Fruit fly (Drosophila melanogaster) whole organism, embryonic: Measurements from ENCODE around the gene Gr98c.

ENCODE experiments used
- Atf3 ChIP-seq: fragments of 200-800 bp; sonication (Bioruptor generic); optimal IDR thresholded peaks from 3 replicates; lab custom pipeline; 2016; ENCODE audit warnings: missing biosample characterization, missing genetic modification characterization
- Atf6 ChIP-seq: fragments of 200-800 bp; sonication (Bioruptor generic); IDR thresholded peaks from 2 replicates; pipeline ENCODE4 v1.3.6; 2022; ENCODE audit warnings: missing biosample characterization, missing genetic modification characterization
- B-H2 ChIP-seq: fragments of 200-800 bp; sonication (Bioruptor generic); optimal IDR thresholded peaks from 2 replicates; lab custom pipeline; 2018; ENCODE audit warnings: missing biosample characterization, mild to moderate bottlenecking, missing genetic modification characterization
- C15 ChIP-seq: fragments of 200-800 bp; sonication (Bioruptor generic); IDR thresholded peaks from 3 replicates; pipeline ENCODE4 v1.3.6; 2022; ENCODE audit warnings: missing biosample characterization, missing genetic modification characterization
- CG10147 ChIP-seq: fragments of 200-800 bp; sonication (Bioruptor generic); optimal IDR thresholded peaks from 2 replicates; lab custom pipeline; 2019; ENCODE audit warnings: missing biosample characterization, mild to moderate bottlenecking, missing genetic modification characterization, moderate library complexity
- CG10462 ChIP-seq: fragments of 200-800 bp; sonication (Bioruptor generic); optimal IDR thresholded peaks from 2 replicates; lab custom pipeline; 2016; ENCODE audit warnings: missing biosample characterization, missing genetic modification characterization
- CG10979 ChIP-seq: fragments of 200-800 bp; sonication (Bioruptor generic); optimal IDR thresholded peaks from 2 replicates; lab custom pipeline; 2018; ENCODE audit warnings: missing biosample characterization, mild to moderate bottlenecking, missing genetic modification characterization, moderate library complexity
- CG11093 ChIP-seq: fragments of 200-800 bp; sonication (Bioruptor generic); IDR thresholded peaks from 3 replicates; pipeline ENCODE4 v1.3.6; 2022; ENCODE audit warnings: missing biosample characterization, missing genetic modification characterization
- CG11247 ChIP-seq: fragments of 200-800 bp; sonication (Bioruptor generic); IDR thresholded peaks from 2 replicates; pipeline ENCODE4 v1.3.6; 2022; ENCODE audit warnings: missing biosample characterization, missing genetic modification characterization
- CG13894 ChIP-seq: fragments of 200-800 bp; sonication (Bioruptor generic); optimal IDR thresholded peaks from 3 replicates; lab custom pipeline; 2018; ENCODE audit warnings: missing biosample characterization, mild to moderate bottlenecking, missing genetic modification characterization, moderate library complexity
- CG17361 ChIP-seq: fragments of 200-800 bp; sonication (Bioruptor generic); IDR thresholded peaks from 3 replicates; pipeline ENCODE4 v1.3.6; 2022; ENCODE audit warnings: missing biosample characterization, missing genetic modification characterization
- CG18619 ChIP-seq: fragments of 200-800 bp; sonication (Bioruptor generic); optimal IDR thresholded peaks from 3 replicates; lab custom pipeline; 2017; ENCODE audit warnings: missing biosample characterization, mild to moderate bottlenecking, missing genetic modification characterization
- CG2678 ChIP-seq: fragments of 200-800 bp; sonication (Bioruptor generic); optimal IDR thresholded peaks from 3 replicates; lab custom pipeline; 2019; ENCODE audit warnings: missing biosample characterization, mild to moderate bottlenecking, missing genetic modification characterization, moderate library complexity
- CG30020 ChIP-seq: fragments of 200-800 bp; optimal IDR thresholded peaks from 2 replicates; lab custom pipeline; 2019; ENCODE audit warnings: missing biosample characterization, mild to moderate bottlenecking, missing genetic modification characterization, moderate library complexity
- CG3995 ChIP-seq: fragments of 200-800 bp; sonication (Bioruptor generic); optimal IDR thresholded peaks from 3 replicates; lab custom pipeline; 2016; ENCODE audit warnings: missing biosample characterization, missing genetic modification characterization
- CG4730 ChIP-seq: fragments of 200-800 bp; sonication (Bioruptor generic); IDR thresholded peaks from 2 replicates; pipeline ENCODE4 v1.3.6; 2022; ENCODE audit warnings: missing biosample characterization, missing genetic modification characterization
- CG5180 ChIP-seq: fragments of 200-800 bp; sonication (Bioruptor generic); optimal IDR thresholded peaks from 3 replicates; lab custom pipeline; 2017; ENCODE audit warnings: missing biosample characterization, missing genetic modification characterization, mild to moderate bottlenecking, moderate library complexity, missing genetic modification reagents
- CG7357 ChIP-seq: fragments of 200-800 bp; sonication (Bioruptor generic); IDR thresholded peaks from 3 replicates; pipeline ENCODE4 v1.3.6; 2022; ENCODE audit warnings: missing biosample characterization, missing genetic modification characterization
- CG8290 ChIP-seq, 3 experiments: fragments of 200-800 bp; sonication (Bioruptor generic); optimal IDR thresholded peaks; 2 replicates each; lab custom pipeline; 2016 to 2019; ENCODE audit warnings: missing biosample characterization in 3 of 3, missing genetic modification characterization in 3 of 3, mild to moderate bottlenecking in 2 of 3, moderate library complexity in 1 of 3
- CG8359 ChIP-seq: fragments of 200-800 bp; sonication (Bioruptor generic); optimal IDR thresholded peaks from 2 replicates; lab custom pipeline; 2017; ENCODE audit warnings: missing biosample characterization, mild to moderate bottlenecking, missing genetic modification characterization, borderline replicate concordance
- CkIIα-i1 ChIP-seq: fragments of 200-800 bp; sonication (Bioruptor generic); IDR thresholded peaks from 2 replicates; pipeline ENCODE4 v1.3.6; 2022; ENCODE audit warnings: missing biosample characterization, missing genetic modification characterization
- Dfd ChIP-seq, 2 experiments: fragments of >200 bp; optimal IDR thresholded peaks; 2 replicates each; lab custom pipeline; 2017; ENCODE audit warnings: missing biosample characterization in 2 of 2, missing genetic modification characterization in 2 of 2
- Doc3 ChIP-seq: fragments of 200-800 bp; sonication (Bioruptor generic); IDR thresholded peaks from 3 replicates; pipeline ENCODE4 v1.3.6; 2022; ENCODE audit warnings: missing biosample characterization, missing genetic modification characterization; ENCODE audit not compliant: partially characterized antibody
- Lpt ChIP-seq: fragments of >200 bp; optimal IDR thresholded peaks from 2 replicates; lab custom pipeline; 2018; ENCODE audit warnings: missing biosample characterization, missing genetic modification characterization
- Mad ChIP-seq: fragments of 200-800 bp; sonication (Bioruptor generic); optimal IDR thresholded peaks from 2 replicates; lab custom pipeline; 2016; ENCODE audit warnings: missing biosample characterization, missing genetic modification characterization
- Meics ChIP-seq: fragments of 200-800 bp; sonication (Bioruptor generic); optimal IDR thresholded peaks from 2 replicates; lab custom pipeline; 2017; ENCODE audit warnings: missing biosample characterization, mild to moderate bottlenecking, missing genetic modification characterization
- Mrtf ChIP-seq: fragments of 200-800 bp; sonication (Bioruptor generic); IDR thresholded peaks from 3 replicates; pipeline ENCODE4 v1.3.6; 2022; ENCODE audit warnings: missing biosample characterization, missing genetic modification characterization
- NK7.1 ChIP-seq: fragments of 200-800 bp; sonication (Bioruptor generic); optimal IDR thresholded peaks from 3 replicates; lab custom pipeline; 2016; ENCODE audit warnings: missing biosample characterization, missing genetic modification characterization
- Nf-YC ChIP-seq: fragments of 200-800 bp; optimal IDR thresholded peaks from 3 replicates; lab custom pipeline; 2019; ENCODE audit warnings: missing biosample characterization, mild to moderate bottlenecking, missing genetic modification characterization, moderate library complexity
- Rfx ChIP-seq: fragments of 200-800 bp; sonication (Bioruptor generic); IDR thresholded peaks from 2 replicates; pipeline ENCODE4 v1.3.6; 2022; ENCODE audit warnings: missing biosample characterization, missing genetic modification characterization
- Sin3A ChIP-seq: fragments of >200 bp; optimal IDR thresholded peaks from 2 replicates; lab custom pipeline; 2018
- Ssrp ChIP-seq: fragments of 200-800 bp; sonication (Bioruptor generic); optimal IDR thresholded peaks from 2 replicates; lab custom pipeline; 2018; ENCODE audit warnings: missing biosample characterization, mild to moderate bottlenecking, missing genetic modification characterization, moderate library complexity
- Vsx1 ChIP-seq: fragments of 200-800 bp; sonication (Bioruptor generic); optimal IDR thresholded peaks from 2 replicates; lab custom pipeline; 2017; ENCODE audit warnings: missing biosample characterization, mild to moderate bottlenecking, missing genetic modification characterization, missing genetic modification reagents
- ash1 ChIP-seq: fragments of 200-800 bp; sonication (Bioruptor generic); optimal IDR thresholded peaks from 2 replicates; lab custom pipeline; 2018; ENCODE audit warnings: missing biosample characterization, mild to moderate bottlenecking, missing genetic modification characterization
- bab2 ChIP-seq: fragments of 200-800 bp; sonication (Bioruptor generic); optimal IDR thresholded peaks from 2 replicates; lab custom pipeline; 2016; ENCODE audit warnings: missing biosample characterization, missing genetic modification characterization
- chif ChIP-seq, 2 experiments: fragments of 200-800 bp; sonication (Bioruptor generic); optimal IDR thresholded peaks; 3 replicates each; lab custom pipeline; 2016; ENCODE audit warnings: missing biosample characterization in 2 of 2, missing genetic modification characterization in 2 of 2
- chm ChIP-seq: fragments of 200-800 bp; sonication (Bioruptor generic); IDR thresholded peaks from 2 replicates; pipeline ENCODE4 v1.3.6; 2022; ENCODE audit warnings: missing biosample characterization, missing genetic modification characterization
- crol ChIP-seq: fragments of 200-800 bp; sonication (Bioruptor generic); IDR thresholded peaks from 2 replicates; pipeline ENCODE4 v1.3.6; 2022; ENCODE audit warnings: missing biosample characterization, missing genetic modification characterization
- emc ChIP-seq: fragments of 200-800 bp; sonication (Bioruptor generic); optimal IDR thresholded peaks from 2 replicates; lab custom pipeline; 2016; ENCODE audit warnings: missing biosample characterization, missing genetic modification characterization
- fd3F ChIP-seq: fragments of 200-800 bp; sonication (Bioruptor generic); optimal IDR thresholded peaks from 2 replicates; lab custom pipeline; 2018; ENCODE audit warnings: missing biosample characterization, mild to moderate bottlenecking, missing genetic modification characterization, moderate library complexity
- gcm ChIP-seq: fragments of 200-800 bp; sonication (Bioruptor generic); optimal IDR thresholded peaks from 2 replicates; lab custom pipeline; 2019; ENCODE audit warnings: missing biosample characterization, mild to moderate bottlenecking, missing genetic modification characterization, moderate library complexity
- hb ChIP-seq: fragments of 200-800 bp; sonication (Bioruptor generic); IDR thresholded peaks from 3 replicates; pipeline ENCODE4 v1.3.6; 2022; ENCODE audit warnings: missing biosample characterization, missing genetic modification characterization; ENCODE audit not compliant: partially characterized antibody
- lola ChIP-seq, 3 experiments: fragments of >200 bp in 2 of 3; fragments of 200-800 bp in 1 of 3; sonication (Bioruptor generic) in 1 of 3; optimal IDR thresholded peaks; 2 replicates each; lab custom pipeline; 2017 to 2019; ENCODE audit warnings: missing biosample characterization in 3 of 3, missing genetic modification characterization in 3 of 3, mild to moderate bottlenecking in 1 of 3, moderate library complexity in 1 of 3
- mam ChIP-seq: fragments of 200-800 bp; sonication (Bioruptor generic); optimal IDR thresholded peaks from 3 replicates; lab custom pipeline; 2016; ENCODE audit warnings: missing biosample characterization, missing genetic modification characterization
- mirr ChIP-seq: fragments of 200-800 bp; sonication (Bioruptor generic); optimal IDR thresholded peaks from 3 replicates; lab custom pipeline; 2018; ENCODE audit warnings: missing biosample characterization, mild to moderate bottlenecking, missing genetic modification characterization
- nom ChIP-seq: fragments of 200-800 bp; sonication (Bioruptor generic); optimal IDR thresholded peaks from 2 replicates; lab custom pipeline; 2017; ENCODE audit warnings: missing biosample characterization, missing genetic modification characterization, mild to moderate bottlenecking, moderate library complexity, missing genetic modification reagents
- onecut ChIP-seq: fragments of 200-800 bp; sonication (Bioruptor generic); IDR thresholded peaks from 2 replicates; pipeline ENCODE4 v1.3.6; 2022; ENCODE audit warnings: missing biosample characterization, missing genetic modification characterization
- schlank ChIP-seq: fragments of 200-800 bp; sonication (Bioruptor generic); optimal IDR thresholded peaks from 2 replicates; lab custom pipeline; 2018; ENCODE audit warnings: missing biosample characterization, mild to moderate bottlenecking, missing genetic modification characterization
- sima ChIP-seq: fragments of 200-800 bp; sonication (Bioruptor generic); optimal IDR thresholded peaks from 2 replicates; lab custom pipeline; 2016; ENCODE audit warnings: missing biosample characterization, missing genetic modification characterization
- usp ChIP-seq: fragments of >200 bp; optimal IDR thresholded peaks from 2 replicates; lab custom pipeline; 2017; ENCODE audit warnings: missing biosample characterization, missing genetic modification characterization
- yki ChIP-seq: fragments of >200 bp; optimal IDR thresholded peaks from 3 replicates; lab custom pipeline; 2018

Gene Gr98c

dm6 chr3R:27580274-27581011 lies 36.2 kb downstream of the Gr98c start (continued):
- TF ChIP-seq CG10462 (GFP tag; lab: Kevin White, UChicago) (no peak), CG18619 (GFP tag; lab: Kevin White, UChicago) (no peak), emc (no peak), CG3995 (GFP tag; lab: Kevin White, UChicago) (no peak), Lpt (GFP tag; lab: Kevin White, UChicago) (no peak), yki (lab: Kevin White, UChicago) (peak; percentile 42), CG8359 (GFP tag; lab: Kevin White, UChicago) (no peak), chif (GFP tag; optimal IDR thresholded peaks at IDR 0.05; lab: Kevin White, UChicago) (no peak), Vsx1 (GFP tag; lab: Kevin White, UChicago) (no peak), Mad (GFP tag; lab: Kevin White, UChicago) (no peak), CG13894 (tag; lab: Kevin White, UChicago) (no peak), Ssrp (tag; lab: Kevin White, UChicago) (no peak), CG2678 (tag; lab: Kevin White, UChicago) (no peak), C15 (no peak), crol (GFP tag; lab: Robert Waterston, UW) (peak; percentile 89), CG11093 (no peak), Atf3 (GFP tag; lab: Kevin White, UChicago) (no peak), CG10979 (tag; lab: Kevin White, UChicago) (no peak), Mrtf (no peak), usp (no peak), fd3F (GFP tag; lab: Kevin White, UChicago) (no peak), gcm (GFP tag; lab: Kevin White, UChicago) (no peak), lola (GFP tag; optimal IDR thresholded peaks at IDR 0.05; lab: Kevin White, UChicago) (no peak), Atf6 (GFP tag; lab: Robert Waterston, UW) (no peak), Nf-YC (tag; lab: Kevin White, UChicago) (no peak), bab2 (GFP tag; lab: Kevin White, UChicago) (no peak), CG10147 (GFP tag; lab: Kevin White, UChicago) (no peak), hb (GFP tag; lab: Robert Waterston, UW) (no peak), NK7.1 (GFP tag; lab: Kevin White, UChicago) (no peak), CG7357 (GFP tag; lab: Robert Waterston, UW) (no peak), mirr (GFP tag; lab: Kevin White, UChicago) (peak; percentile 74), sima (GFP tag; lab: Kevin White, UChicago) (no peak), ash1 (GFP tag; lab: Kevin White, UChicago) (no peak), Sin3A (lab: Kevin White, UChicago) (no peak), Rfx (GFP tag; lab: Robert Waterston, UW) (no peak), Doc3 (no peak), CG4730 (no peak), onecut (GFP tag; lab: Robert Waterston, UW) (peak; percentile 90), schlank (tag; lab: Kevin White, UChicago) (no peak), Meics (GFP tag; lab: Kevin White, UChicago) (no peak), nom (GFP tag; lab: Kevin White, UChicago) (peak; percentile 21), B-H2 (no peak), CG17361 (GFP tag; lab: Robert Waterston, UW) (no peak), CkIIα-i1 (GFP tag; lab: Robert Waterston, UW) (no peak), Dfd (GFP tag; optimal IDR thresholded peaks at IDR 0.05; lab: Kevin White, UChicago) (no peak), CG8290 (GFP tag; optimal IDR thresholded peaks at IDR 0.05; lab: Kevin White, UChicago) (no peak), CG8290 (tag; optimal IDR thresholded peaks at IDR 0.05; lab: Kevin White, UChicago) (peak in 1 of 2 experiments; percentile 18), mam (GFP tag; lab: Kevin White, UChicago) (no peak), CG30020 (tag; lab: Kevin White, UChicago) (no peak), CG5180 (no peak), chm (GFP tag; lab: Robert Waterston, UW) (no peak; the same call in 1 of the 2 replicates), CG11247 (no peak)
